Fruit fly (Drosophila melanogaster): ENCODE data around the gene Rbcn-3A.
A peak's percentile ranks its signal among the peaks of the same experiment; 100 is the strongest.

The Rbcn-3A gene

DNA sequence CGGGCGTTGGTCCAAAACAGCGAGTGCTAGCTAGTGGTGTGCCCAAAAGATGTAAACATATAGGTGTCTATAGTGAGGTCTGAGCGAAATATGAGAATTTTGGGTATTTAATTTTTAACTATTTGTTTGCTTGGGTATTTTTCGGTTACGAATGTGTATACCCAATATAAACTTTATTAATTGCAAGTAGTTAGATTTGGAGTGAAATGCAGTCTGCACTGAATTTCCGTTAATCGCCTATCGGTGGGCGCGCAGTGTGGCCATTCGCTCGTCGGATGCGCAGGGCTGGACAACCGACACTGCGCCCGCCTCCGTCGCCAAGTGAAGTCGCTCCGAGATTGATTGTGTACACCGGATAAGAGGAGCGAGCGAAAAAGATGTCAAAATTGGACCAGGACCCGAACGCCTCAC, 39.8 kb upstream of the Rbcn-3A start, which contains the start of the genes CG15891 and CG3815 (continued):
- TF ChIP-seq NK7.1 (GFP tag; optimal IDR thresholded peaks at IDR 0.05) (peak; percentile 23), eve (GFP tag; optimal IDR thresholded peaks at IDR 0.05) (no peak), pan (optimal IDR thresholded peaks at IDR 0.05) (no peak), pan (GFP tag; optimal IDR thresholded peaks at IDR 0.05 in 1 of 2, IDR thresholded peaks at IDR 0.05 in 1 of 2) (peak in 1 of 2 experiments; percentile 7), dmrt99B (tag; optimal IDR thresholded peaks at IDR 0.05) (no peak), CG8290 (GFP tag; optimal IDR thresholded peaks at IDR 0.05) (peak; percentile 46), CG8290 (tag; optimal IDR thresholded peaks at IDR 0.05) (no peak), her (GFP tag; optimal IDR thresholded peaks at IDR 0.05) (peak; percentile 23), Dp (GFP tag; optimal IDR thresholded peaks at IDR 0.05) (peak; percentile 18), fru (optimal IDR thresholded peaks at IDR 0.05) (no peak), ranshi (GFP tag; IDR thresholded peaks at IDR 0.05) (peak; percentile 36; the same call in 1 of the 2 replicates), Rx (GFP tag; IDR thresholded peaks at IDR 0.05) (peak; percentile 51; the same call in 1 of the 2 replicates), CG18476 (GFP tag; optimal IDR thresholded peaks at IDR 0.05) (no peak), CG34376 (GFP tag; optimal IDR thresholded peaks at IDR 0.05) (peak; percentile 67), CG31224 (GFP tag; IDR thresholded peaks at IDR 0.05) (peak; percentile 13; the same call in 1 of the 2 replicates), Pdp1 (GFP tag; optimal IDR thresholded peaks at IDR 0.05) (peak; percentile 41 to 48), CG15073 (GFP tag; optimal IDR thresholded peaks at IDR 0.05) (no peak), Lpt (GFP tag; optimal IDR thresholded peaks at IDR 0.05) (no peak), CG5953 (GFP tag; IDR thresholded peaks at IDR 0.05) (no peak), Abd-B (GFP tag; optimal IDR thresholded peaks at IDR 0.05) (peak; percentile 54), sens (GFP tag) (peak; percentile 81), B-H2 (GFP tag; optimal IDR thresholded peaks at IDR 0.05) (no peak), Hsf (GFP tag; optimal IDR thresholded peaks at IDR 0.05) (peak; percentile 47), CG12299 (tag; optimal IDR thresholded peaks at IDR 0.05) (peak; percentile 23), gcm2 (GFP tag; optimal IDR thresholded peaks at IDR 0.05) (no peak), yki (optimal IDR thresholded peaks at IDR 0.05) (no peak), row (GFP tag; IDR thresholded peaks at IDR 0.05) (peak; percentile 93), crp (GFP tag; optimal IDR thresholded peaks at IDR 0.05) (peak in 1 of 2 experiments; percentile 36), Kr (GFP tag; optimal IDR thresholded peaks at IDR 0.05) (no peak), CG10431 (GFP tag; optimal IDR thresholded peaks at IDR 0.05) (no peak), Optix (GFP tag; IDR thresholded peaks at IDR 0.05) (no peak), Sry-β (GFP tag; optimal IDR thresholded peaks at IDR 0.05) (peak; percentile 97), MESR4 (GFP tag; optimal IDR thresholded peaks at IDR 0.05) (peak; percentile 53), PHDP (tag; optimal IDR thresholded peaks at IDR 0.05) (no peak), CG33213 (GFP tag; optimal IDR thresholded peaks at IDR 0.05) (peak; percentile 16), CG34422 (GFP tag; IDR thresholded peaks at IDR 0.05) (peak; percentile 61; the same call in 2 of the 3 replicates), amos (GFP tag; IDR thresholded peaks at IDR 0.05; ENCODE audit: partially characterized antibody) (peak; percentile 54), pho (GFP tag; optimal IDR thresholded peaks at IDR 0.05) (peak; percentile 47), bab2 (GFP tag; optimal IDR thresholded peaks at IDR 0.05) (peak; percentile 55), mld (GFP tag; IDR thresholded peaks at IDR 0.05; ENCODE audit: partially characterized antibody) (no peak), nerfin-2 (GFP tag; IDR thresholded peaks at IDR 0.05; ENCODE audit: partially characterized antibody) (peak; percentile 54), ham (GFP tag; IDR thresholded peaks at IDR 0.05) (0 out of 2 replicates have a peak, but pooled peaks have one; percentile 8), CG14710 (tag; optimal IDR thresholded peaks at IDR 0.05) (peak; percentile 66), sr (GFP tag; IDR thresholded peaks at IDR 0.05) (no peak), CG11456 (GFP tag; IDR thresholded peaks at IDR 0.05) (peak; percentile 39; the same call in 1 of the 3 replicates), CG12659 (GFP tag; optimal IDR thresholded peaks at IDR 0.05) (peak; percentile 71), Dek (tag; optimal IDR thresholded peaks at IDR 0.05) (peak; percentile 31), CG12104 (GFP tag; optimal IDR thresholded peaks at IDR 0.05) (peak; percentile 17), CG13775 (GFP tag; optimal IDR thresholded peaks at IDR 0.05) (peak; percentile 67), CG31441 (GFP tag; IDR thresholded peaks at IDR 0.05) (no peak; the same call in 1 of the 2 replicates), CG16863 (GFP tag; optimal IDR thresholded peaks at IDR 0.05) (no peak), slou (GFP tag; optimal IDR thresholded peaks at IDR 0.05) (no peak)
